Worm (Caenorhabditis elegans): Measurements from ENCODE around the gene rpb-8.

ce11 chrIII:4899728-4900127 lies 18.1 kb downstream of the rpb-8 start:
- TF ChIP-seq cog-1 (tag; optimal IDR thresholded peaks at IDR 0.05) (peak; percentile 95), ztf-23 (GFP tag; IDR thresholded peaks at IDR 0.05) (peak; percentile 94)
